Worm (Caenorhabditis elegans) whole organism, L4 larva: Measurements from ENCODE around the gene tag-250.

ENCODE experiments used
- arid-1 ChIP-seq: fragments of 200-800 bp; sonication (Bioruptor generic); conservative IDR thresholded peaks from 2 replicates; pipeline ENCODE4 v1.3.6; 2022; ENCODE audit warnings: missing genetic modification reagents, missing genetic modification characterization, missing compliant biosample characterization
- ceh-20 ChIP-seq: fragments of 200-800 bp; sonication (Bioruptor generic); IDR thresholded peaks from 2 replicates; pipeline ENCODE4 v1.3.6; 2022; ENCODE audit warnings: missing genetic modification reagents, missing genetic modification characterization, missing compliant biosample characterization
- ceh-62 ChIP-seq: sonication (generic microtip); optimal IDR thresholded peaks from 2 replicates; lab custom pipeline; 2017; ENCODE audit warnings: missing biosample characterization, missing genetic modification characterization
- dmd-6 ChIP-seq: fragments of 200-800 bp; sonication (Bioruptor generic); IDR thresholded peaks from 2 replicates; pipeline ENCODE4 v1.3.6; 2022; ENCODE audit warnings: missing genetic modification reagents, missing genetic modification characterization, missing compliant biosample characterization
- dve-1 ChIP-seq: sonication (generic microtip); optimal IDR thresholded peaks from 2 replicates; lab custom pipeline; 2017; ENCODE audit warnings: antibody characterized with exemption, mild to moderate bottlenecking, missing genetic modification characterization, missing compliant biosample characterization; ENCODE audit not compliant: insufficient read depth
- fkh-10 ChIP-seq: fragments of 150-350 bp; optimal IDR thresholded peaks from 2 replicates; lab custom pipeline; 2014; ENCODE audit warnings: missing biosample characterization, missing genetic modification reagents, missing genetic modification characterization
- hlh-30 ChIP-seq: sonication (generic microtip); optimal IDR thresholded peaks from 2 replicates; lab custom pipeline; 2017; ENCODE audit warnings: antibody characterized with exemption, mild to moderate bottlenecking, missing genetic modification characterization, missing compliant biosample characterization; ENCODE audit not compliant: insufficient read depth
- hmg-1.1 ChIP-seq: fragments of 200-800 bp; sonication (Bioruptor generic); IDR thresholded peaks from 2 replicates; pipeline ENCODE4 v1.3.6; 2022; ENCODE audit warnings: missing genetic modification reagents, missing genetic modification characterization, missing compliant biosample characterization
- lin-13 ChIP-seq: fragments of 150-350 bp; optimal IDR thresholded peaks from 2 replicates; lab custom pipeline; 2014; ENCODE audit warnings: missing biosample characterization, missing genetic modification reagents, missing genetic modification characterization
- lin-15B ChIP-seq: fragments of 150-350 bp; sonication (generic microtip); optimal IDR thresholded peaks from 3 replicates; lab custom pipeline; 2014; ENCODE audit warnings: missing biosample characterization, missing genetic modification characterization
- lin-29 ChIP-seq: fragments of 200-800 bp; sonication (Bioruptor generic); IDR thresholded peaks from 2 replicates; pipeline ENCODE4 v1.3.6; 2022; ENCODE audit warnings: missing genetic modification reagents, missing genetic modification characterization, missing compliant biosample characterization
- mdl-1 ChIP-seq, 2 experiments: fragments of 150-350 bp in 1 of 2; sonication (generic microtip) in 1 of 2; optimal IDR thresholded peaks; 2 replicates each; lab custom pipeline; 2014 to 2017; ENCODE audit warnings: missing biosample characterization in 2 of 2, missing genetic modification characterization in 2 of 2
- mdt-29 ChIP-seq: fragments of 200-800 bp; sonication (Bioruptor generic); IDR thresholded peaks from 2 replicates; pipeline ENCODE4 v1.3.6; 2022; ENCODE audit warnings: missing genetic modification reagents, missing genetic modification characterization, missing compliant biosample characterization
- mep-1 ChIP-seq: fragments of 150-350 bp; sonication (generic microtip); optimal IDR thresholded peaks from 3 replicates; lab custom pipeline; 2014; ENCODE audit warnings: missing biosample characterization, missing genetic modification characterization
- nhr-11 ChIP-seq: fragments of 150-350 bp; optimal IDR thresholded peaks from 2 replicates; lab custom pipeline; 2014; ENCODE audit warnings: missing biosample characterization, missing genetic modification characterization
- nhr-237 ChIP-seq: sonication (generic microtip); optimal IDR thresholded peaks from 2 replicates; lab custom pipeline; 2017; ENCODE audit warnings: missing biosample characterization, missing genetic modification characterization
- nhr-28 ChIP-seq: fragments of 150-350 bp; optimal IDR thresholded peaks from 2 replicates; lab custom pipeline; 2014; ENCODE audit warnings: missing biosample characterization, missing genetic modification characterization
- rbr-2 ChIP-seq: sonication (generic microtip); optimal IDR thresholded peaks from 2 replicates; lab custom pipeline; 2016; ENCODE audit warnings: missing genotype, missing genetic modification characterization, missing compliant biosample characterization
- sdz-12 ChIP-seq: fragments of 200-800 bp; sonication (Bioruptor generic); optimal IDR thresholded peaks from 2 replicates; lab custom pipeline; 2018; ENCODE audit warnings: mild to moderate bottlenecking, missing genetic modification characterization, missing compliant biosample characterization
- set-16 ChIP-seq: fragments of 200-800 bp; sonication (Bioruptor generic); IDR thresholded peaks from 2 replicates; pipeline ENCODE4 v1.3.6; 2022; ENCODE audit warnings: missing genetic modification reagents, missing genetic modification characterization, missing compliant biosample characterization
- tag-97 ChIP-seq: fragments of 200-800 bp; sonication (Bioruptor generic); IDR thresholded peaks from 2 replicates; pipeline ENCODE4 v1.3.6; 2022; ENCODE audit warnings: missing genetic modification characterization, missing compliant biosample characterization
- unc-62 ChIP-seq, 3 experiments: fragments of 150-350 bp in 1 of 3; sonication (generic microtip); optimal IDR thresholded peaks in 2 of 3; peaks in 1 of 3; 1 replicate in 1 of 3; 2 replicates in 2 of 3; lab custom pipeline; 2014 to 2017; ENCODE audit warnings: missing biosample characterization in 3 of 3, missing genetic modification characterization in 3 of 3, missing genetic modification reagents in 3 of 3, missing genotype in 1 of 3
- vab-7 ChIP-seq: fragments of 200-800 bp; sonication (Bioruptor generic); IDR thresholded peaks from 2 replicates; pipeline ENCODE4 v1.3.6; 2022; ENCODE audit warnings: missing genetic modification reagents, missing genetic modification characterization, missing compliant biosample characterization

tag-250 gene

ce11 chrIII:7884863-7885262 is 39.9 kb downstream of the tag-250 start, which contains the start of gene ZK688.11:
Gene ZK688.11 (minus strand): TSS chrIII:7884963.
- TF ChIP-seq mep-1, result peak; percentile 27
- TF ChIP-seq mdt-29 (GFP tag; lab: Robert Waterston, UW), result no peak
- TF ChIP-seq dve-1 (tag; lab: Kevin White, UChicago), result peak; percentile 3

DNA sequence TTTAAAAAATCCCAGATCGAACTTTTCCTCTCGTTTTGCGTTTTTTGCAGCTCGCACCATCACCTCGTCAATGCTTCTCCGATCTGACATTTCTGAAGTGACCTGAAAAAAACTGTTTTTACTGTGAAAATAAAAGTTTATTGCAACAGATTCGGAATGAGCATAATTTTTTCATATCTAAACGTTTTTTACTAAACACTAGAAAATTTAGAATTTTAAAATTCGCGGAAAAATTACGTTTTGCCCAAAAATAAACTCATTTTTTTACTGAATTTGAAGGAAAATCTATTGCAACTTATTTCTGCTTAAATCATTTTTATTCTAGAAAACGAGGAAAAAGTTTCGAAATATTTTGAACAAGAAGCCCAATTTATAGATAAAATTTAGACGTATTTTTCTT is 41.8 kb downstream of the tag-250 start, which contains the start of gene ZK688.9:
Gene ZK688.9 (minus strand): TSS at position 101 of the 400 bp plus-strand sequence.
- TF ChIP-seq sdz-12 (GFP tag; lab: Kevin White, UChicago), result no peak
- no peak for TF ChIP-seq ceh-62
- no peak for TF ChIP-seq lin-15B

- TF ChIP-seq ceh-20 (no peak), unc-62 (GFP tag; optimal IDR thresholded peaks at IDR 0.05 in 1 of 2; lab: Kevin White, UChicago) (no peak), unc-62 (tag; optimal IDR thresholded peaks at IDR 0.05; lab: Kevin White, UChicago) (no peak), set-16 (GFP tag; lab: Robert Waterston, UW) (no peak), nhr-11 (tag; lab: Kevin White, UChicago) (peak; percentile 41), lin-13 (no peak)
Observed at ce11 chrIII:7880132-7880715, 44.5 kb downstream of the tag-250 start.

ce11 chrIII:7878852-7879329 is 45.8 kb downstream of the tag-250 start, which contains the start of gene sup-18:
Gene sup-18 (minus strand): TSS chrIII:7878902.
- TF ChIP-seq fkh-10 (GFP tag; lab: Kevin White, UChicago), result no peak
- TF ChIP-seq unc-62 (GFP tag; optimal IDR thresholded peaks at IDR 0.05 in 1 of 2; lab: Kevin White, UChicago), result peak in 1 of 2 experiments; percentile 36
- TF ChIP-seq unc-62 (tag; optimal IDR thresholded peaks at IDR 0.05; lab: Kevin White, UChicago), result no peak

ce11 chrIII:7877090-7877489 is 47.6 kb downstream of the tag-250 start:
- TF ChIP-seq hmg-1.1 (GFP tag; lab: Robert Waterston, UW) (no peak), unc-62 (GFP tag; optimal IDR thresholded peaks at IDR 0.05 in 1 of 2; lab: Kevin White, UChicago) (peak in 1 of 2 experiments; percentile 93), unc-62 (tag; optimal IDR thresholded peaks at IDR 0.05; lab: Kevin White, UChicago) (no peak)

ce11 chrIII:7873481-7873880 is 51.2 kb downstream of the tag-250 start, which contains the start of gene tyr-1:
Gene tyr-1 (plus strand): TSS chrIII:7873781.
- TF ChIP-seq dmd-6, result no peak
- no peak for TF ChIP-seq arid-1 (GFP tag; lab: Robert Waterston, UW)
- no peak for TF ChIP-seq rbr-2 (tag; lab: Kevin White, UChicago)

DNA sequence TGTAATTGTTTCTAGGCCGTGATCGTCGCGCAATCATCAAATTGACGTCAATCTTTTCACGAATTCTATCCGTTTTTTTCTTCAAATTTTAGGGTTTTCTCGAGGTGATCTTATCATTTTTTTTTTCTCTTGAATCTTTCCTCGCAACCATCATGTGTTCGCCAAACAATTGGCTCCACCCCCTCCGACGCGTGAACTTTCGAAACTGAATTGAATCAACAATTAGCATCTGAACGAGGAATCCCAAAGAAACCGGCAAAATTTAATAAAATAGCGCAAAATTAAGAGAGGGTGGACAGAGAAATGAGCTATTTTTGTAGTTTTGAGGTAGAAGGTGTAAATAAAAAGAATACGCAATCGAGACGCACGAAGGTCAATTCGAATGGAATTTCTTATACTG is 51.9 kb downstream of the tag-250 start:
- TF ChIP-seq lin-29, result no peak
- no peak for TF ChIP-seq nhr-237 (tag; lab: Kevin White, UChicago)
- peak in 1 of 2 experiments; percentile 56 for TF ChIP-seq unc-62 (GFP tag; optimal IDR thresholded peaks at IDR 0.05 in 1 of 2; lab: Kevin White, UChicago)
- TF ChIP-seq unc-62 (tag; optimal IDR thresholded peaks at IDR 0.05; lab: Kevin White, UChicago), result no peak
- TF ChIP-seq nhr-28 (tag; lab: Kevin White, UChicago), result peak; percentile 48
- TF ChIP-seq tag-97 (GFP tag; lab: Robert Waterston, UW), result no peak
- peak in 1 of 2 experiments; percentile 23 for TF ChIP-seq mdl-1 (tag; optimal IDR thresholded peaks at IDR 0.05; lab: Kevin White, UChicago)
- TF ChIP-seq hlh-30 (tag; lab: Kevin White, UChicago), result peak; percentile 24
- TF ChIP-seq vab-7 (GFP tag; lab: Robert Waterston, UW), result no peak
